Fruit fly (Drosophila melanogaster) whole organism, larva: ENCODE results near the gene CG10274.

Source experiments
- noc ChIP-seq: fragments of 200-800 bp; sonication (Bioruptor generic); optimal IDR thresholded peaks from 3 replicates; lab custom pipeline; 2019; ENCODE audit warnings: missing biosample characterization, mild to moderate bottlenecking, missing genetic modification characterization, moderate library complexity

CG10274 gene

DNA sequence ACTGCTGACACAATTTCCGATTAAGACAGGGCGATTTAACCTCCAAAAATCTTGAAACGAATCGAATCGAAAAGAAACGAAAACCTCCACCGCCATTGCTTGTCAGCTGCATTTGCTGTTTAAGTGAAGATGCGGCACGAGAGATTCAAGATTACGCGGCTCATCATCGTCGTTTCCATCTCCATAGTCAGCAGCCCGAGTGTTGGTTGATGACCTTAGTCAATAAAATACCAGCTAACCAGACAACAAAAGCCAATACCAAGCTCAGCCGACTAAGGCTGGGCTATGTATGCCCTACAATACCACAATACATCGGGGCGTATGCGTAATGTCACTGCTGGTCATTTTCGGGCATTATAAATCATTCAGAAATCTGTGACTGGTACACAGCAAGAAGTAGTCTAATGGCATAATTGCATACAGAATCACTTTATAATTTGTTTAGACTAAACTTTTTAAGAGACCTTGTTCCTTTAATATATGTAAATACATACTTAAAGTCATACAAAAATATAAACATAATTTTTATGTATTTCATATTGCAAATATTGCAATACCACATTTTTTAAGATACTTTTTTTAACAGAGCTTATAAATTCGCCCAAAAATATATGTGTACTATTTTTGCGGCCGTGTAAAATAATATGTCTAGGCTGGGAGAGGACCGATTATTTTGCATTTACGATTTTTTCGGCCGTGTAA is 40.7 kb downstream of the CG10274 start:
- TF ChIP-seq noc (tag; lab: Kevin White, UChicago) = no peak

DNA sequence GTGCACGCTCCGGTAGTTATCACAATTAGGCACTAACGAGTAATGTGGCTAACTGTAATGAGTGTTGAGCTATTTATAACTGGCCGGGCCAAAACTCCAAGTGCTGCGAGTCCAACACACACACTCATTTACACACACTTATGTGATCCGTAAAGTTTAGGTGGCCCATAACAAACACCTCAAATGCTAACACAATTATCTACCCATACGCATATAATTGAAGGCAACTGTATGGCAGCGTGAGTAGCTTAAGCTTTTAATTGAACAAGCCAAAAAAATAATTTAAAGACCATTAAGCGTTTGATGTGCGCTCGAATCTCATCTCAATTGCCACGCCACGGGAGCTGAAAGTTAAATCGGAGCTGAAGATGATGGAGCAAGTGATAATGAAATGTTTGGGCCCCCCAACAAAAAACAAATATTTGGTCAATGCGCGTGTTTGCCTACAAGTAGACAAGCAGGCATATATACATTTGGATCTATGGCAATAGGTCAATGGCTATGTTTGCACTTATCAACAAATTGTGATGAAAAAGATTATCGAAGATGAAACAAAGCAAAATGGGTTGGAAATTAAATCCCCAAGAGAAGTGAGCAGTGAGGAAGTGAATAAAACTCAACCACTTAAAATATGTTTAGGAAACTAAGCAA is 41.6 kb downstream of the CG10274 start, which contains the start of gene Cpr65Av:
Cpr65Av (minus strand) TSS at position 51 of the 651 bp plus-strand sequence.
- no peak for TF ChIP-seq noc (tag; lab: Kevin White, UChicago)

DNA sequence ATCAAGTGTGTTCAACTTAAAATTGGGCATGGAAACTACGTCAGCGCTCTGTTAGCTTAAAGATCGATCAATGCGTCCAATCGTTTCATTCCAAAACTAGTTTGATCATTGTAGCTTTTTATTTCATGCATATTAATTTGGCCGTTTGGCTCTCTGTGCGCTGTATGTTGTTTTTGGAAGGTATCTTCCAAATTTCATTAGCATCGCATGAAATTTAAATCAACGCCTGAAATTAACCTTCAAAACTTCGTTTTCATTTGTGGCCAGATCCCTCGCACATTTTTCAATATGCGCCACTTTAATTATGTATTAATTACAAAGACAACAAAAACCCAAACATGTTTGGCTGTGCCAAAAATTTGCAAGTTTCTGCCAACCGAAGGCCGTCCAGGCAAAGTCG is 43.0 kb downstream of the CG10274 start:
- no peak for TF ChIP-seq noc (tag; lab: Kevin White, UChicago)

DNA sequence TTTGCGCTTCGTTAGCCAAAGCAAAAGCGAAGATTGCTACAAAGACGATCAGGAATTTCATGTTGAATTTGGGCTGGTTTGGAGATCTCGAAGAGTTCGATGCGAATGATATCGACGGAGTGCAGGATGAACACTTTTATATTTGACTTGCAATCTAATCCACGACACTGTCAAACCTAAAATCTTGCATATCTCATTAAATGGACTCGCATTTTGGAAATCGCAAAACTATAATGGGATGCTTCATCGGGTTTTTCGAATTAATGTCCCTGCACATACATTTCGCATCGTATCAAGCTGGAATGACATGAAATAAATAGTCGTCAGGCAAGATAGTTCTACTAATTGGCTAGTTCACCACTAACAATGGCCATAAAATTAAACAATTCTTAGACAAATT is 43.6 kb downstream of the CG10274 start, which contains the start of gene Lcp65Ae:
Lcp65Ae (minus strand) TSS at position 101 of the 400 bp plus-strand sequence.
- no peak for TF ChIP-seq noc (tag; lab: Kevin White, UChicago)

DNA sequence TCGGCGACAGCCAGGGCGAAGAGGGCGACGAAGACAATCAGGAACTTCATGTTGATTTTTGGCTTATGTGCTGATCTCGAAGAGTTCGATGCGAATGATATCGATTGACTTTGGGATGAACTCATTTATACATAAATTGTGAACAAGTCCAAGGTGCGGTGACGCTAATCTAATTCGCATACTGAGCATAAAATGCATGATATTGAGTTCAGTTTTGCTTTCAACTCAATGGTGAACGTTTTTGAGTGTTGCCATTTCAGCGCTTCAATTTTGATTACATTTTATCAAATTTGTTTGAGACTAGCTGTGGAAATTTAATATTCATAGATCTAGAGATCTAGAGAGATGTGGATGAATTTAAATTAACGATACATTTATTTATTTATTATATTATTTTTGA is 44.9 kb downstream of the CG10274 start, which contains the start of gene Lcp65Af:
Lcp65Af (minus strand) TSS at position 101 of the 400 bp plus-strand sequence.
- no peak for TF ChIP-seq noc (tag; lab: Kevin White, UChicago)

DNA sequence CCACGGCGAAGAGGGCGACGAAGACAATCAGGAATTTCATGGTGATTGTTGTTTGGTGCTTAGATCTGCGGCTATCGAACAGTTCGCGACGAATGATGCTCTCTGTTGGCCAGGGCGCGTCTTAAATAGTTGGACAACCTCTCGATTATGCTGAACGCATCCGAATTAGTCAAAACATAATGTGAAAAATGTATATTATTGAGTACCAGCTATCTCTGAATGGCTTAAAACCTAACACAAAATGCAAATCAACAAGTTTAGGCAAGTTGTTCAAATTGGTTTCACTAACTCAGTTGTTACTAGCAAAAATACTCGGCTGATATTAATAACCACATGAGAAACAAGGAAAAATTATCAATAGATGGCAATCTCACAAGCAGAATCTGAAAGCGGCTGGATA is 46.5 kb downstream of the CG10274 start, which contains the start of gene Lcp65Ag1:
Lcp65Ag1 (minus strand) TSS at position 101 of the 400 bp plus-strand sequence.
- no peak for TF ChIP-seq noc (tag; lab: Kevin White, UChicago)

DNA sequence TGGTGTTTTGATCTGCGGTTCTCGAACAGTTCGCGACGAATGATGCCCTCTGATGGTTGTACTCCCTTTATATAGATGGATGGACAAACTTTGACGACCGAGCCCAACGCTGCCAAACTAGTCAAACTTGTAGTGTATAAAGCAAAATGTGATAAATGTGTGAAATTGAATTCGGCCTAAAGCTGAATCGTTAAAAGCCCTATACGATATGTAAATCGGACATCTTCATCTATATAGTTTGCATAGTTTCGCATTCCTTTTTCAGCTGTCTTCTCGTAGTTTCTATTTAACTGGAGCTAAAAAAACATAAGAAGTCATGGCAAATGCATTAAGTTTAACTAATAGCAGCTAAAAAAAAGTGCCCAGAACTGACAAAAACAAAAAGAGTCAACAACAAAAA is 48.1 kb downstream of the CG10274 start, which contains the start of gene Lcp65Ag2:
Lcp65Ag2 (minus strand) TSS at position 48 of the 400 bp plus-strand sequence.
- no peak for TF ChIP-seq noc (tag; lab: Kevin White, UChicago)

DNA sequence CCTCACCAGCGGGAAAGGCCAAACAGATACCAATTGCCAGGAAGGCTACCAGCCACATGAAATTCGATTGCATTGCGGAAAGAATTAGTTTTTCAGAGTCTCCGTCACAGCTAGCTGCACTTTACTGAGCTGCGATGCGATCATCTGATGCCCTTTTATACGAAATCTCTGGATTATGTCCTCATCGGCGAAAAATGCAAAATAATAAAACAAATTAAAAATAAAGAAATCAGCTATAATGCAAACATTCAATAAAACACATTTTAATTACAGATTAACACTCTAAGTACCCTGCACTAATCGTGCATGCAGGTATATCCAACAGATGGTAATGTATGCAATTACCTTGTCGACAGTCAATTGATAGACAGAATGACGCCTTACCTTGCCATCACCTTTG is 49.6 kb downstream of the CG10274 start, which contains the start of gene Cpr65Au:
Cpr65Au (minus strand) TSS at position 101 of the 400 bp plus-strand sequence.
- no peak for TF ChIP-seq noc (tag; lab: Kevin White, UChicago)

DNA sequence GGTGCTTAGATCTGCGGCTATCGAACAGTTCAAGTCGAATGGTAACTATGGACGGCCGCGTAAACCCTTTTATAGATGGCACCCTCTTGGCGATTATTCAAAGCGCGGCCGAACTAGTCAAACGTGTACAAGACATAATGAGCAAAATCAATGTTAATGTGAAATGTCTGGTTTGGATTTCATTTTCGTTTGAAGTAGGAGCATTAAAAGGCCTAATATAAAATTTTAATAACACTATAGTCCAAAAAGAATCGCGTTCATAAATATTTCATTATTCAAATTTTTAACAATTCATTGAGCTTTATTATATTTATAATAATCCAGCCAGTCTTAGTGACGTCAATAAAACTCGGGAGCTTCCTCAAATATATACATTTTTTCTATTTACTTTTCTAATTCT is 50.7 kb downstream of the CG10274 start, which contains the start of gene Lcp65Ag3:
Lcp65Ag3 (minus strand) TSS at position 46 of the 400 bp plus-strand sequence.
- TF ChIP-seq noc (tag; lab: Kevin White, UChicago) = no peak

DNA sequence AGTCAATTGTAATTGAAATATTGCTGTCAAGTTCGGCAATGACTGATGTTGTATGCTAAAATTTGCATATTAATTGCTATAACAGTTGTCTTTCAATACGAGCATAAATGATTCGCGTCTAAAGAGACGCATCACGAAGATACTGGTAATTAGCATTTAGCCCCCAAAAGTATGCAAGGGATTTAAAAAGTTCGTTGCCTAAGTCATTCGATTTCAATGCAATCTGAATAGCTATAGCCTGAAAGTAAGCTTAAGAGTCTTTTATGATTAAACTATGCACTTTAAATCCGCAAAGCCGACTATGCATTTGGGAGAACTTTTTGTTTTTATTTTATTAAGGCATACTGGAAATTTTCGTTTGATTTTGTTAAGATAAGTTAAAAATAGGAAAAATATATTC is 52.0 kb downstream of the CG10274 start:
- no peak for TF ChIP-seq noc (tag; lab: Kevin White, UChicago)
